Worm (Caenorhabditis elegans) whole organism, L2 larva: ENCODE results near the gene enpl-1.

Experiments used
- ama-1 ChIP-seq: fragments of 150-350 bp; optimal IDR thresholded peaks from 2 replicates; lab custom pipeline; 2018; ENCODE audit warnings: inconsistent platforms
- blmp-1 ChIP-seq: sonication (generic microtip); optimal IDR thresholded peaks from 2 replicates; lab custom pipeline; 2017; ENCODE audit warnings: missing genetic modification characterization, mild to moderate bottlenecking, missing compliant biosample characterization, antibody characterized with exemption, moderate library complexity; ENCODE audit not compliant: insufficient read depth
- elt-1 ChIP-seq: fragments of 150-350 bp; optimal IDR thresholded peaks from 2 replicates; lab custom pipeline; 2014; ENCODE audit warnings: missing biosample characterization, missing genetic modification characterization
- fos-1 ChIP-seq: fragments of 150-350 bp; optimal IDR thresholded peaks from 2 replicates; lab custom pipeline; 2014; ENCODE audit warnings: missing biosample characterization, missing genetic modification characterization
- lin-13 ChIP-seq: fragments of 150-350 bp; optimal IDR thresholded peaks from 2 replicates; lab custom pipeline; 2014; ENCODE audit warnings: missing biosample characterization, missing genetic modification reagents, missing genetic modification characterization
- lsy-2 ChIP-seq, 2 experiments: fragments of 150-350 bp in 1 of 2; sonication (generic microtip) in 1 of 2; optimal IDR thresholded peaks; 2 replicates each; lab custom pipeline; 2014 to 2017; ENCODE audit warnings: missing biosample characterization in 2 of 2, missing genetic modification characterization in 2 of 2
- mdl-1 ChIP-seq, 2 experiments: fragments of 150-350 bp in 1 of 2; sonication (generic microtip) in 1 of 2; optimal IDR thresholded peaks; 2 replicates each; lab custom pipeline; 2017; ENCODE audit warnings: missing biosample characterization in 2 of 2, missing genetic modification characterization in 2 of 2
- nhr-21 ChIP-seq: fragments of 150-350 bp; optimal IDR thresholded peaks from 2 replicates; lab custom pipeline; 2014; ENCODE audit warnings: missing biosample characterization, missing genetic modification characterization
- nhr-6 ChIP-seq: fragments of 150-350 bp; optimal IDR thresholded peaks from 2 replicates; lab custom pipeline; 2014; ENCODE audit warnings: missing biosample characterization, missing genetic modification characterization
- skn-1 ChIP-seq: sonication (generic microtip); optimal IDR thresholded peaks from 2 replicates; lab custom pipeline; 2017; ENCODE audit warnings: missing biosample characterization, missing genetic modification characterization
- sma-9 ChIP-seq, 2 experiments: fragments of 150-350 bp in 1 of 2; sonication (generic microtip) in 1 of 2; optimal IDR thresholded peaks; 2 replicates each; lab custom pipeline; 2014 to 2016; ENCODE audit warnings: missing genetic modification characterization in 2 of 2, mild to moderate bottlenecking in 1 of 2, missing biosample characterization in 1 of 2, missing compliant biosample characterization in 1 of 2, missing genetic modification reagents in 1 of 2, moderate library complexity in 1 of 2
- unc-39 ChIP-seq: fragments of 150-350 bp; optimal IDR thresholded peaks from 2 replicates; lab custom pipeline; 2014; ENCODE audit warnings: missing biosample characterization, missing genetic modification characterization
- unc-62 ChIP-seq: fragments of 150-350 bp; optimal IDR thresholded peaks from 2 replicates; lab custom pipeline; 2014; ENCODE audit warnings: missing biosample characterization, missing genetic modification reagents, missing genetic modification characterization
- ztf-4 ChIP-seq: fragments of 150-350 bp; optimal IDR thresholded peaks from 2 replicates; lab custom pipeline; 2014; ENCODE audit warnings: missing biosample characterization, missing genetic modification characterization

DNA sequence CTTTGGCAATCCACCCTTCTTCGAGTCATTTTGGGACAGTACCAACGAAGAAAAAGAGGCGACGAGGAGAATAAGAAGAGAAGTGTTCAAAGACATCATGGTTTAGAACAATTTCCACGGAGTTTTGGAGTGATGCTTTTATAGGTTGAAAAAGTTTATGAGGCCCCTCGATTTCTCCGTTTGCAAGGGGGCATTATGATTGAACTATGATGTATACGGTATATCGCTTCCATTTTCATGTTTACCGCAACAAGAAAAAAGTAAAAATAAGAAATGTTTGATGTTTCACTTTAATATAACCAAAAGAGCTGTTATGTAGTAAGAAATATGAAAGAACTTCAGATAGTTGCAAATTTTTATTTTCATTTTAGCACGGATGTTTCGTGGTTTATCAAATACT, 17.7 kb upstream of the enpl-1 start, which contains the start of gene srlf-18:
- TF ChIP-seq mdl-1 (tag; optimal IDR thresholded peaks at IDR 0.05; lab: Kevin White, UChicago) (no peak), ama-1 (lab: Kevin White, UChicago) (no peak), elt-1 (tag; lab: Kevin White, UChicago) (no peak), fos-1 (tag; lab: Kevin White, UChicago) (no peak), unc-62 (GFP tag; lab: Kevin White, UChicago) (no peak), ztf-4 (tag; lab: Kevin White, UChicago) (no peak), blmp-1 (tag; lab: Kevin White, UChicago) (no peak), nhr-21 (tag; lab: Kevin White, UChicago) (no peak), skn-1 (tag; lab: Kevin White, UChicago) (no peak), nhr-6 (tag; lab: Kevin White, UChicago) (no peak), unc-39 (tag; lab: Kevin White, UChicago) (no peak), lin-13 (GFP tag; lab: Kevin White, UChicago) (no peak), sma-9 (GFP tag; optimal IDR thresholded peaks at IDR 0.05; lab: Kevin White, UChicago) (no peak), sma-9 (tag; optimal IDR thresholded peaks at IDR 0.05; lab: Kevin White, UChicago) (no peak), lsy-2 (tag; optimal IDR thresholded peaks at IDR 0.05; lab: Kevin White, UChicago) (no peak)
